Fruit fly (Drosophila melanogaster): ENCODE data around the gene Mhcl.

DNA sequence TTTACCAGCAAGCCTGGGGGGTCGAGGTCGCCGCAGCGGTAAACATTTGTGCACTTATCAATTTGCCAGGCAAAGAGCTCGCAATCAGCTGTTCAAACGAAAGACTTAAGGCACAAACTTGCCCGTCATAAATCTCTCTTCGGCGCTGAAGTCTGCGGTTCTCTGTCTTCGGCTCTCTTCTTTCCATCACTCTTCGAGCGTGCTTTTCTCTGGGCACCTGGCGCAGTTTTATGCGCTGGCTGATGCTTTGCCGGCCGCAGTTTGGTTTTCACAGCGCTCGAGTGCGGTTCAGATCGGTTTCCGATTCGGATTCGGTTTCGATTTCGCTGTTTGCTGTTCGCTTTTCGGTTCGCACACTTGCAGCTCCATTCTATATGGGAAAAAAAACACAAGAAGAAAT, 29.9 kb upstream of the Mhcl start:
- no peak for TF ChIP-seq sob (GFP tag; IDR thresholded peaks at IDR 0.05)
- TF ChIP-seq BtbVII (GFP tag; optimal IDR thresholded peaks at IDR 0.05) = no peak
